ENCODE assay signal across 4 worm cellular contexts in genomic region chrIII:835713-836278, ce11.
A peak's percentile ranks its signal among the peaks of the same experiment; 100 is the strongest.
TF ChIP-seq lines count a peak whose summit lies in the region.

No protein-coding gene starts in this region.

TF ChIP-seq in whole organism, L2 larva, 48 proteins besides CTCF, POLR2A, EP300 and RAD21 (continues in another document):
- TF ChIP-seq egl-27 (tag; optimal IDR thresholded peaks at IDR 0.05; lab: Kevin White, UChicago) (peak; percentile 49), sma-3 (GFP tag; optimal IDR thresholded peaks at IDR 0.05; lab: Kevin White, UChicago) (peak; percentile 78), sem-4 (tag; optimal IDR thresholded peaks at IDR 0.05; lab: Kevin White, UChicago) (no peak), ztf-4 (tag; optimal IDR thresholded peaks at IDR 0.05; lab: Kevin White, UChicago) (peak; percentile 87), nhr-129 (tag; optimal IDR thresholded peaks at IDR 0.05; lab: Kevin White, UChicago) (peak; percentile 61), elt-3 (tag; optimal IDR thresholded peaks at IDR 0.05; lab: Kevin White, UChicago) (no peak), ama-1 (optimal IDR thresholded peaks at IDR 0.05; lab: Kevin White, UChicago) (peak; percentile 94), nhr-77 (tag; optimal IDR thresholded peaks at IDR 0.05; lab: Kevin White, UChicago) (no peak), crh-2 (tag; optimal IDR thresholded peaks at IDR 0.05; lab: Kevin White, UChicago) (peak; percentile 55), mdl-1 (tag; optimal IDR thresholded peaks at IDR 0.05; lab: Kevin White, UChicago) (peak; percentile 33 to 57), nhr-6 (tag; optimal IDR thresholded peaks at IDR 0.05; lab: Kevin White, UChicago) (peak; percentile 66), nhr-21 (tag; optimal IDR thresholded peaks at IDR 0.05; lab: Kevin White, UChicago) (peak; percentile 79), unc-62 (GFP tag; optimal IDR thresholded peaks at IDR 0.05; lab: Kevin White, UChicago) (no peak), gmeb-1 (tag; optimal IDR thresholded peaks at IDR 0.05; lab: Kevin White, UChicago) (peak; percentile 33), mbf-1 (tag; optimal IDR thresholded peaks at IDR 0.05; lab: Kevin White, UChicago) (peak; percentile 32), ztf-11 (tag; optimal IDR thresholded peaks at IDR 0.05; lab: Kevin White, UChicago) (no peak), unc-55 (GFP tag; optimal IDR thresholded peaks at IDR 0.05; lab: Kevin White, UChicago) (peak; percentile 43), lsy-2 (tag; optimal IDR thresholded peaks at IDR 0.05; lab: Kevin White, UChicago) (peak; percentile 55 to 60), Y55F3AM.14 (GFP tag; optimal IDR thresholded peaks at IDR 0.05; lab: Kevin White, UChicago) (peak; percentile 97), mab-5 (tag; optimal IDR thresholded peaks at IDR 0.05; lab: Kevin White, UChicago) (peak; percentile 59), blmp-1 (tag; optimal IDR thresholded peaks at IDR 0.05; lab: Kevin White, UChicago; ENCODE audit: insufficient read depth) (peak; percentile 10), unc-39 (tag; optimal IDR thresholded peaks at IDR 0.05; lab: Kevin White, UChicago) (peak; percentile 74), zag-1 (tag; optimal IDR thresholded peaks at IDR 0.05; lab: Kevin White, UChicago) (peak; percentile 3)

TF ChIP-seq in whole organism, L4 larva, 104 proteins besides CTCF, POLR2A, EP300 and RAD21 (continues in another document):
- TF ChIP-seq lsy-2 (tag; optimal IDR thresholded peaks at IDR 0.05; lab: Kevin White, UChicago) (peak; percentile 66 to 69), hmg-1.1 (GFP tag; IDR thresholded peaks at IDR 0.05; lab: Robert Waterston, UW) (peak; percentile 80), mdl-1 (tag; optimal IDR thresholded peaks at IDR 0.05; lab: Kevin White, UChicago) (peak; percentile 41 to 53), vab-7 (GFP tag; IDR thresholded peaks at IDR 0.05; lab: Robert Waterston, UW) (peak; percentile 93; the same call in 1 of the 2 replicates), tag-97 (GFP tag; IDR thresholded peaks at IDR 0.05; lab: Robert Waterston, UW) (peak; percentile 74; the same call in 1 of the 2 replicates), aly-2 (tag; optimal IDR thresholded peaks at IDR 0.05; lab: Kevin White, UChicago) (no peak), snpc-1.2 (GFP tag; IDR thresholded peaks at IDR 0.05; lab: Robert Waterston, UW) (peak; percentile 84), attf-4 (tag; optimal IDR thresholded peaks at IDR 0.05; lab: Kevin White, UChicago) (no peak), egl-27 (tag; optimal IDR thresholded peaks at IDR 0.05; lab: Kevin White, UChicago) (no peak), Y5F2A.4 (GFP tag; optimal IDR thresholded peaks at IDR 0.05; lab: Kevin White, UChicago) (peak; percentile 91), lin-39 (tag; optimal IDR thresholded peaks at IDR 0.05; lab: Kevin White, UChicago) (no peak), php-3 (GFP tag; IDR thresholded peaks at IDR 0.05; lab: Robert Waterston, UW) (peak; percentile 94), nhr-41 (GFP tag; IDR thresholded peaks at IDR 0.05; lab: Robert Waterston, UW) (peak; percentile 96), lin-29 (GFP tag; IDR thresholded peaks at IDR 0.05; lab: Robert Waterston, UW) (peak; percentile 83), F26F4.8 (GFP tag; conservative IDR thresholded peaks at IDR 0.05; lab: Robert Waterston, UW) (no peak), sdz-12 (GFP tag; optimal IDR thresholded peaks at IDR 0.05; lab: Kevin White, UChicago) (peak; percentile 99), egl-43 (GFP tag; IDR thresholded peaks at IDR 0.05; lab: Robert Waterston, UW) (peak; percentile 96), lim-7 (GFP tag; IDR thresholded peaks at IDR 0.05; lab: Robert Waterston, UW) (peak; percentile 95), arid-1 (GFP tag; conservative IDR thresholded peaks at IDR 0.05; lab: Robert Waterston, UW) (peak; percentile 98), aha-1 (tag; lab: Kevin White, UChicago) (peak; percentile 99), unc-130 (GFP tag; optimal IDR thresholded peaks at IDR 0.05; lab: Kevin White, UChicago) (no peak), ceh-32 (tag; optimal IDR thresholded peaks at IDR 0.05; lab: Kevin White, UChicago; ENCODE audit: poor library complexity) (no peak), mxl-3 (GFP tag; optimal IDR thresholded peaks at IDR 0.05; lab: Kevin White, UChicago) (peak; percentile 62), nhr-25 (tag; optimal IDR thresholded peaks at IDR 0.05; lab: Kevin White, UChicago; ENCODE audit: borderline replicate concordance, insufficient read depth) (peak; percentile 84)

TF ChIP-seq in whole organism, late embryonic, 69 proteins besides CTCF, POLR2A, EP300 and RAD21 (continues in another document):
- TF ChIP-seq fkh-6 (tag; optimal IDR thresholded peaks at IDR 0.05; lab: Kevin White, UChicago) (no peak), pax-1 (tag; optimal IDR thresholded peaks at IDR 0.05; lab: Kevin White, UChicago) (no peak), C08G9.2 (tag; optimal IDR thresholded peaks at IDR 0.05; lab: Kevin White, UChicago) (peak; percentile 34), mec-3 (tag; optimal IDR thresholded peaks at IDR 0.05; lab: Kevin White, UChicago; ENCODE audit: borderline replicate concordance) (no peak), dmd-4 (tag; optimal IDR thresholded peaks at IDR 0.05; lab: Kevin White, UChicago; ENCODE audit: borderline replicate concordance) (no peak), fkh-10 (GFP tag; optimal IDR thresholded peaks at IDR 0.05; lab: Kevin White, UChicago) (peak; percentile 28), K09A11.1 (tag; optimal IDR thresholded peaks at IDR 0.05; lab: Kevin White, UChicago; ENCODE audit: insufficient read depth) (no peak), odd-2 (tag; optimal IDR thresholded peaks at IDR 0.05; lab: Kevin White, UChicago) (no peak), ref-2 (tag; optimal IDR thresholded peaks at IDR 0.05; lab: Kevin White, UChicago) (peak; percentile 38), C38D4.7 (GFP tag; optimal IDR thresholded peaks at IDR 0.05; lab: Kevin White, UChicago) (peak; percentile 61), gmeb-2 (tag; optimal IDR thresholded peaks at IDR 0.05; lab: Kevin White, UChicago) (peak; percentile 73), ceh-22 (tag; optimal IDR thresholded peaks at IDR 0.05; lab: Kevin White, UChicago) (no peak), hlh-13 (GFP tag; optimal IDR thresholded peaks at IDR 0.05; lab: Kevin White, UChicago) (no peak), zip-5 (tag; optimal IDR thresholded peaks at IDR 0.05; lab: Kevin White, UChicago) (no peak), ceh-30 (tag; optimal IDR thresholded peaks at IDR 0.05; lab: Kevin White, UChicago) (no peak), dve-1 (tag; optimal IDR thresholded peaks at IDR 0.05; lab: Kevin White, UChicago) (peak; percentile 43), ahr-1 (tag; optimal IDR thresholded peaks at IDR 0.05; lab: Kevin White, UChicago) (no peak), T23F11.4 (GFP tag; optimal IDR thresholded peaks at IDR 0.05; lab: Kevin White, UChicago) (peak; percentile 81), unc-3 (GFP tag; conservative IDR thresholded peaks at IDR 0.05; lab: Robert Waterston, UW) (peak; percentile 26; the same call in 1 of the 2 replicates), unc-3 (tag; optimal IDR thresholded peaks at IDR 0.05; lab: Kevin White, UChicago) (no peak), pha-2 (tag; optimal IDR thresholded peaks at IDR 0.05; lab: Kevin White, UChicago) (peak; percentile 77), eyg-1 (tag; optimal IDR thresholded peaks at IDR 0.05; lab: Kevin White, UChicago) (no peak), ceh-24 (tag; optimal IDR thresholded peaks at IDR 0.05; lab: Kevin White, UChicago) (peak; percentile 30), pat-9 (tag; optimal IDR thresholded peaks at IDR 0.05; lab: Kevin White, UChicago) (no peak), ceh-2 (tag; optimal IDR thresholded peaks at IDR 0.05; lab: Kevin White, UChicago) (no peak), unc-86 (tag; optimal IDR thresholded peaks at IDR 0.05; lab: Kevin White, UChicago) (no peak)

TF ChIP-seq in whole organism, mixed stage, embryonic, 35 proteins besides CTCF, POLR2A, EP300 and RAD21 (continues in another document):
- no peak for TF ChIP-seq nhr-2 (tag; optimal IDR thresholded peaks at IDR 0.05; lab: Kevin White, UChicago)
- TF ChIP-seq ceh-83 (GFP tag; optimal IDR thresholded peaks at IDR 0.05; lab: Kevin White, UChicago): peak; percentile 64
- TF ChIP-seq ham-2 (GFP tag; optimal IDR thresholded peaks at IDR 0.05; lab: Kevin White, UChicago): peak; percentile 47
- TF ChIP-seq snpc-4 (tag; optimal IDR thresholded peaks at IDR 0.05; lab: Kevin White, UChicago): no peak
- TF ChIP-seq elt-1 (tag; optimal IDR thresholded peaks at IDR 0.05; lab: Kevin White, UChicago; ENCODE audit: borderline replicate concordance, insufficient read depth): no peak
- peak; percentile 48 for TF ChIP-seq ceh-43 (GFP tag; optimal IDR thresholded peaks at IDR 0.05; lab: Kevin White, UChicago)
- TF ChIP-seq flh-1 (GFP tag; optimal IDR thresholded peaks at IDR 0.05; lab: Kevin White, UChicago): peak; percentile 69
- TF ChIP-seq blmp-1 (tag; optimal IDR thresholded peaks at IDR 0.05; lab: Kevin White, UChicago): no peak
- TF ChIP-seq elt-3 (tag; optimal IDR thresholded peaks at IDR 0.05; lab: Kevin White, UChicago): peak; percentile 85
- TF ChIP-seq pha-4 (tag; optimal IDR thresholded peaks at IDR 0.05; lab: Kevin White, UChicago): peak; percentile 20
- no peak for TF ChIP-seq nhr-12 (tag; optimal IDR thresholded peaks at IDR 0.05; lab: Kevin White, UChicago)
- TF ChIP-seq drap-1 (GFP tag; optimal IDR thresholded peaks at IDR 0.05; lab: Kevin White, UChicago): peak; percentile 76
- TF ChIP-seq ces-1 (GFP tag; optimal IDR thresholded peaks at IDR 0.05; lab: Kevin White, UChicago): peak; percentile 46
- peak; percentile 88 for TF ChIP-seq sptf-1 (tag; optimal IDR thresholded peaks at IDR 0.05; lab: Kevin White, UChicago)
- no peak for TF ChIP-seq nhr-76 (tag; optimal IDR thresholded peaks at IDR 0.05; lab: Kevin White, UChicago)
- TF ChIP-seq lin-13 (tag; optimal IDR thresholded peaks at IDR 0.05; lab: Kevin White, UChicago): no peak
- no peak for TF ChIP-seq hlh-1 (tag; optimal IDR thresholded peaks at IDR 0.05; lab: Kevin White, UChicago)
- peak; percentile 3 for TF ChIP-seq lin-32 (GFP tag; optimal IDR thresholded peaks at IDR 0.05; lab: Kevin White, UChicago)
- TF ChIP-seq mab-5 (tag; optimal IDR thresholded peaks at IDR 0.05; lab: Kevin White, UChicago): no peak
- peak; percentile 38 for TF ChIP-seq bed-3 (GFP tag; optimal IDR thresholded peaks at IDR 0.05; lab: Kevin White, UChicago)
- TF ChIP-seq mls-2 (tag; optimal IDR thresholded peaks at IDR 0.05; lab: Kevin White, UChicago): peak; percentile 79
- no peak for TF ChIP-seq zip-8 (tag; optimal IDR thresholded peaks at IDR 0.05; lab: Kevin White, UChicago)
- TF ChIP-seq lsy-2 (tag; optimal IDR thresholded peaks at IDR 0.05; lab: Kevin White, UChicago): peak; percentile 4
- peak; percentile 14 for TF ChIP-seq unc-62 (GFP tag; optimal IDR thresholded peaks at IDR 0.05; lab: Kevin White, UChicago)
- no peak for TF ChIP-seq nhr-28 (tag; optimal IDR thresholded peaks at IDR 0.05; lab: Kevin White, UChicago)
- TF ChIP-seq unc-39 (tag; optimal IDR thresholded peaks at IDR 0.05; lab: Kevin White, UChicago): peak; percentile 50
- TF ChIP-seq ceh-39 (tag; optimal IDR thresholded peaks at IDR 0.05; lab: Kevin White, UChicago): no peak
- peak; percentile 40 for TF ChIP-seq cnd-1 (tag; optimal IDR thresholded peaks at IDR 0.05; lab: Kevin White, UChicago)
- no peak for TF ChIP-seq ztf-11 (tag; optimal IDR thresholded peaks at IDR 0.05; lab: Kevin White, UChicago)
